Worm (Caenorhabditis elegans): ENCODE data around the gene lig-4.
A peak's percentile ranks its signal among the peaks of the same experiment; 100 is the strongest.

- TF ChIP-seq unc-39 (tag; optimal IDR thresholded peaks at IDR 0.05) (no peak), elt-3 (tag; optimal IDR thresholded peaks at IDR 0.05) (no peak), unc-62 (GFP tag; optimal IDR thresholded peaks at IDR 0.05) (peak; percentile 63), egl-27 (tag; optimal IDR thresholded peaks at IDR 0.05) (no peak), lin-15B (tag; optimal IDR thresholded peaks at IDR 0.05) (no peak), nhr-237 (tag; optimal IDR thresholded peaks at IDR 0.05) (no peak), nhr-76 (tag; optimal IDR thresholded peaks at IDR 0.05) (no peak), pha-4 (tag; optimal IDR thresholded peaks at IDR 0.05) (no peak), nhr-67 (tag; optimal IDR thresholded peaks at IDR 0.05) (no peak), ama-1 (optimal IDR thresholded peaks at IDR 0.05) (no peak), ztf-4 (tag; optimal IDR thresholded peaks at IDR 0.05) (no peak), ztf-11 (tag; optimal IDR thresholded peaks at IDR 0.05) (no peak), zag-1 (tag; optimal IDR thresholded peaks at IDR 0.05) (no peak)
Measured at ce11 chrIII:7552859-7553258, 31.6 kb downstream of the lig-4 start.

Data from whole organism, L3 larva.